Fruit fly (Drosophila melanogaster): Measurements from ENCODE around the gene CG14005.

- TF ChIP-seq CTCF (optimal IDR thresholded peaks at IDR 0.05) (no peak), CG8478 (optimal IDR thresholded peaks at IDR 0.05) (no peak)
Observed at dm6 chr2L:5780703-5781102, 21.1 kb downstream of the CG14005 start.

All from S2 (cell line).